Fruit fly (Drosophila melanogaster): Measurements from ENCODE around the gene CG42556.

- TF ChIP-seq Rel (GFP tag; optimal IDR thresholded peaks at IDR 0.05) (no peak), Rel (tag; optimal IDR thresholded peaks at IDR 0.05) (no peak), brk (GFP tag; optimal IDR thresholded peaks at IDR 0.05) (no peak), sage (GFP tag; optimal IDR thresholded peaks at IDR 0.05) (no peak), Abd-B (GFP tag; optimal IDR thresholded peaks at IDR 0.05) (no peak), pan (optimal IDR thresholded peaks at IDR 0.05) (no peak), psq (GFP tag; optimal IDR thresholded peaks at IDR 0.05) (no peak), h (GFP tag; optimal IDR thresholded peaks at IDR 0.05) (no peak), sv (GFP tag; optimal IDR thresholded peaks at IDR 0.05) (no peak)
Measured at dm6 chr2L:16889608-16890007, at the start of gene CG42556.
